Worm (Caenorhabditis elegans) whole organism, L4/young adult: ENCODE results near the gene rrp-1.

Source experiments
- W03F9.2 ChIP-seq: fragments of 150-350 bp; optimal IDR thresholded peaks from 2 replicates; lab custom pipeline; 2014; ENCODE audit warnings: missing biosample characterization, missing genetic modification characterization
- him-1 ChIP-seq: sonication (generic microtip); optimal IDR thresholded peaks from 2 replicates; lab custom pipeline; 2016; ENCODE audit warnings: missing genotype, missing genetic modification reagents, missing genetic modification characterization, missing compliant biosample characterization

DNA sequence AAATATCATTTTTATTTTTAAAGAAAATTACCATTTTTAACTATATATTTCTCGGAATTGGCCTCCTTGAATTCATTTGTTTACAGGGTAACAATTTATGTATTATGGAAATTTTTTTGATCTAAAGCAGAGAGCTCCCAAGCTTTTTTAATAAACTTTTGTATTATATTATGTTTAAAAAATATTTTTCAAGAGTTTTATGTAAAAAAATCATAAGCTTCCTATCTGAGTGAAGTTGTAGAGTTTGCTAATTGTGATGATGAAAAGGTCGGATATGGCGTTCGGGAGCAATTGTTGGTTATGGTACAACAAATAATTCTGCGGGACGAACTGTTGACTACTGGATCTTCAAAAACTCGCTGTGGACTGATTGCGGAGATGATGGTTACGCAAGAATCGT, 39.2 kb upstream of the rrp-1 start, which contains the start of gene F44D12.19:
- TF ChIP-seq W03F9.2 (tag; lab: Kevin White, UChicago) (no peak), him-1 (tag; lab: Kevin White, UChicago) (no peak)
